Comparison of ENCODE assay signal across 5 worm cellular contexts in the genomic region with DNA sequence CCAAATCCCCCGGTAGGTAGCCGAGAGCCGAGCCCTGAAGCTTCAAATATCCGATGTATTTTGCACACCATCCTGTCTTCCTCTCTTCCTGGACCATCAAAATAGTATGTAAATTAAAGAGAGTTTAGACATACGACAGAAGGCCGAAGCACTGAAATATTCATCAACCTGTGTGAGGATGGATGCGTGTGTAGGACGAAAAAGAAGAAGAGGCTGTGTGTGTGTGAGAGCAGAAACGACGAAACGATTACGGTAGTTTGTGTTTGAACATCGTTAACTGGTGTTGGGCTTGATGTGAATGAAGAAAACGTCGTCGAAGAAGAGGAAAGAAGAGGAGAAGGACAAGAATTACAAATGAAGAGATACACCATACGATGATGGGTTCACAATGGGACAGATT.
TF ChIP-seq lines count a peak whose summit lies in the region.

No protein-coding gene starts in this region.

TF ChIP-seq in whole organism, L1 larva, 84 proteins besides CTCF, POLR2A, EP300 and RAD21 (continues in another document):
- TF ChIP-seq dpl-1 (GFP tag; optimal IDR thresholded peaks at IDR 0.05; lab: Kevin White, UChicago) (no peak), nhr-28 (tag; optimal IDR thresholded peaks at IDR 0.05; lab: Kevin White, UChicago) (no peak), hpl-2 (GFP tag; optimal IDR thresholded peaks at IDR 0.05; lab: Kevin White, UChicago) (no peak), zag-1 (tag; optimal IDR thresholded peaks at IDR 0.05; lab: Kevin White, UChicago) (no peak), ets-5 (GFP tag; IDR thresholded peaks at IDR 0.05; lab: Robert Waterston, UW) (no peak), ceh-88 (GFP tag; IDR thresholded peaks at IDR 0.05; lab: Robert Waterston, UW) (no peak), lin-35 (GFP tag; optimal IDR thresholded peaks at IDR 0.05; lab: Kevin White, UChicago) (no peak), unc-86 (tag; optimal IDR thresholded peaks at IDR 0.05; lab: Kevin White, UChicago) (peak; percentile 97), nhr-76 (tag; optimal IDR thresholded peaks at IDR 0.05; lab: Kevin White, UChicago) (no peak), zip-4 (GFP tag; optimal IDR thresholded peaks at IDR 0.05; lab: Kevin White, UChicago) (no peak), lin-15B (tag; optimal IDR thresholded peaks at IDR 0.05; lab: Kevin White, UChicago) (no peak), nhr-71 (tag; optimal IDR thresholded peaks at IDR 0.05; lab: Kevin White, UChicago) (no peak), lsy-2 (tag; optimal IDR thresholded peaks at IDR 0.05; lab: Kevin White, UChicago) (peak in 1 of 2 experiments; percentile 61), efl-1 (optimal IDR thresholded peaks at IDR 0.05; lab: Kevin White, UChicago) (no peak), efl-1 (GFP tag; optimal IDR thresholded peaks at IDR 0.05 in 1 of 2; lab: Kevin White, UChicago) (no peak), tbx-2 (tag; optimal IDR thresholded peaks at IDR 0.05; lab: Kevin White, UChicago) (no peak), ztf-11 (tag; optimal IDR thresholded peaks at IDR 0.05; lab: Kevin White, UChicago) (no peak), nhr-11 (tag; optimal IDR thresholded peaks at IDR 0.05; lab: Kevin White, UChicago) (no peak)

TF ChIP-seq in whole organism, L2 larva, 48 proteins besides CTCF, POLR2A, EP300 and RAD21:
- TF ChIP-seq lsy-2 (tag; optimal IDR thresholded peaks at IDR 0.05; lab: Kevin White, UChicago) (peak in 1 of 2 experiments; percentile 54), gmeb-1 (tag; optimal IDR thresholded peaks at IDR 0.05; lab: Kevin White, UChicago) (no peak), nhr-25 (tag; optimal IDR thresholded peaks at IDR 0.05; lab: Kevin White, UChicago) (no peak), unc-55 (GFP tag; optimal IDR thresholded peaks at IDR 0.05; lab: Kevin White, UChicago) (peak; percentile 49), nhr-129 (tag; optimal IDR thresholded peaks at IDR 0.05; lab: Kevin White, UChicago) (peak; percentile 14), C34F6.9 (tag; optimal IDR thresholded peaks at IDR 0.05; lab: Kevin White, UChicago) (peak; percentile 17)
TF ChIP-seq in whole organism, L2 larva: peak in this region for 4.

TF ChIP-seq in whole organism, L3 larva, 47 proteins besides CTCF, POLR2A, EP300 and RAD21:
- TF ChIP-seq fos-1 (tag; optimal IDR thresholded peaks at IDR 0.05; lab: Kevin White, UChicago) (no peak), pqm-1 (tag; optimal IDR thresholded peaks at IDR 0.05; lab: Kevin White, UChicago) (no peak), nhr-76 (tag; optimal IDR thresholded peaks at IDR 0.05; lab: Kevin White, UChicago) (no peak), nfya-1 (tag; optimal IDR thresholded peaks at IDR 0.05; lab: Kevin White, UChicago; ENCODE audit: insufficient read depth) (peak; percentile 21), ceh-82 (tag; optimal IDR thresholded peaks at IDR 0.05; lab: Kevin White, UChicago) (no peak), pha-4 (tag; optimal IDR thresholded peaks at IDR 0.05; lab: Kevin White, UChicago) (no peak), mml-1 (tag; optimal IDR thresholded peaks at IDR 0.05; lab: Kevin White, UChicago) (no peak), ceh-9 (tag; optimal IDR thresholded peaks at IDR 0.05; lab: Kevin White, UChicago) (no peak)
TF ChIP-seq in whole organism, L3 larva: peak in this region for 1.

TF ChIP-seq in whole organism, L4 larva, 104 proteins besides CTCF, POLR2A, EP300 and RAD21:
- TF ChIP-seq set-16 (GFP tag; IDR thresholded peaks at IDR 0.05; lab: Robert Waterston, UW): no peak
- peak in 1 of 2 experiments; percentile 59 for TF ChIP-seq unc-62 (GFP tag; optimal IDR thresholded peaks at IDR 0.05 in 1 of 2; lab: Kevin White, UChicago)
- no peak for TF ChIP-seq unc-62 (tag; optimal IDR thresholded peaks at IDR 0.05; lab: Kevin White, UChicago)
- TF ChIP-seq aha-1 (tag; lab: Kevin White, UChicago): peak; percentile 29

TF ChIP-seq in whole organism, late embryonic, 69 proteins besides CTCF, POLR2A, EP300 and RAD21:
- TF ChIP-seq che-1 (tag; optimal IDR thresholded peaks at IDR 0.05; lab: Kevin White, UChicago) (no peak), ceh-31 (tag; optimal IDR thresholded peaks at IDR 0.05; lab: Kevin White, UChicago) (peak; percentile 42)

Comparison
In these comparisons a context has a peak if more than half of its experiments do, and no peak if none do; other contexts are left out.
1. Of the 29 proteins assayed by ChIP-seq in both whole organism, L4 larva and whole organism, L1 larva: peak only in whole organism, L4 larva: aha-1; only in whole organism, L1 larva: none; in both: none; in neither: 26; mixed calls (peak in some experiments, not most) for 2.